Worm (Caenorhabditis elegans) whole organism, dauer: ENCODE measurements around the gene clec-32.

Experiments
- unc-62 ChIP-seq: sonication (generic microtip); optimal IDR thresholded peaks from 2 replicates; lab custom pipeline; 2017; ENCODE audit warnings: missing biosample characterization, missing genetic modification reagents, missing genetic modification characterization

Gene clec-32

DNA sequence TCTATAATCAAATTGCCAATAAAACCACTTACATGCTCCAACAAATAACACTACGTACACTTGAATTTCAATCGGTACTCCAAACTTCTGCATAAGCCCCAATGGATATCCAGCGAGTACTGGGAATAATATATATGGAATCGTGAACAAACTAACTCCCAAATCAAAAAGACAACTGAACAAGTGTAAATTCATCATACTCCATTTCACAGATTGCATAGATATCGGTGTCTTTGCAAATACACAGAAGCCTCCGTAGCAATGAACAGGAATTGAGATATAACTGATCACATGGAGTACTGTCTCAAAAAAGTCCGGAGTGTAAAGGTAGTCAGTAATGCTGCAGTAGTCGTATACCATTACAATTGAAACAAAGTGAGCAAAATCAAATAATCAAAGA is 32.2 kb downstream of the clec-32 start, which contains the start of gene srh-214:
Gene srh-214, minus strand, starts transcription at position 360 of the 400 bp plus-strand sequence.
- TF ChIP-seq unc-62 (GFP tag; lab: Kevin White, UChicago), result no peak

DNA sequence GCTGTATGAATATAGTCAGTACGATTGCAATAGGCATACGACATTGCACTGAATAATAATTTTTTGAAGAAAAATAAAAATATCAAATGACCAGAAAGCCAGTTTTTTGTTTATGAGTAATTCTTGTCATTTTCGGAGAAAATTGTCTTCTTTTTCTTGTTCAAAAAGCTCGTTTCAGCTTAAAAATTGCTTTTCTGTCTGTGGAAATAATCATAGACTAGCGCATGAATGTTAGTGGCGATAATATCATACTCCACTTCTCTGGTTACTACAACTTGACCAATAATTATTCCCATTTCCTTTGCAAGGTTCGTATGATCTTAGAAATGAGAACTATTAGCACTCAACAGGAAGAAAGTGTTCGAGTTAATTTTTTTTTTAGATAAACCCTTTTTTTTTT is 34.1 kb downstream of the clec-32 start, which contains the start of gene srh-216:
Gene srh-216, minus strand, starts transcription at position 101 of the 400 bp plus-strand sequence.
- no peak for TF ChIP-seq unc-62 (GFP tag; lab: Kevin White, UChicago)

DNA sequence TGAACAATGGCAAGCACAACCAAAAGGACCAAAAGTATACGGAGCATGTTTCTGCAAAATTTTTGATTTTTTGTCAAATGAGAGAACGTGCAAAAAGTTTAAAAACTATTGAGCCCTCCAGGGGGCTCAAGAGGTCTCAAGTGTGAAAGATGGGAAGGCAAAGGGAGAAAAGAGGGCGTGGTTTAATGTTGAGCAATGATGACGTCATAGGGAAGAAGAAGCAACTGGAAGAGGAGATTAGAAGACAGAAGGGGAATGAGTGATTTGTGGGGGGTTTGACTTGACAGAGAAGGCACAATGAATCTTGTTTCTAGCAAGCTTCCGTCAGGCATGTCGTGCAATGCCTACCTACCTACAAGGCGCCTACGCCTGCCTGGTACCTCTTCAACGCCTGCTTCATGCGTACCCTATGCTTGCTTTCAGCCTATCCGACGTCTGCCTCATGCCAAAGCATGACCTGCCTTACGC is 40.3 kb downstream of the clec-32 start, which contains the start of gene T20B3.14:
Gene T20B3.14, minus strand, starts transcription at position 51 of the 468 bp plus-strand sequence.
- no peak for TF ChIP-seq unc-62 (GFP tag; lab: Kevin White, UChicago)

DNA sequence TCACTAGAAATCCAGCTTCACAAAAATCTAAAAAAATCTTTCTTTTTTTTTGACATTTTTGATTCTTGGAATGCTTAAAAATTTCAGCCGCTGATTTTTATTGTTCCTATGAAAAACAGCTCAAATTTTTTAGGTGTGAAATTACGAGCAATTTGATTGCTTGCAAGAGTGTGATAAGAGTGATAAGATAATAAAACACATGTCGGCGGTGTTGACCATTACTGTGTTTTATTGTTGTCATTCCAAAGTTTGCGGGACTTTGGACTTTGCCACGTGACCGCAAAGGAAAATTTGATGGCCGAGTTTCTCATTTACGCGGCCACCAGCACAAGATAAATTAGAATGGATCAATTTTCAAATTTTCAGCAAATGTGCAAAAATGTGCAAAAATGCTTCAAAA is 44.9 kb downstream of the clec-32 start:
- no peak for TF ChIP-seq unc-62 (GFP tag; lab: Kevin White, UChicago)

- TF ChIP-seq unc-62 (GFP tag; lab: Kevin White, UChicago), result no peak
Measured at ce11 chrV:16815261-16815660, 46.4 kb downstream of the clec-32 start, which contains the start of gene T20B3.1. T20B3.1 (plus strand) TSS chrV:16815561.

- no peak for TF ChIP-seq unc-62 (GFP tag; lab: Kevin White, UChicago)
Measured at ce11 chrV:16814541-16815207, 46.9 kb downstream of the clec-32 start.

ce11 chrV:16812371-16812770 is 49.2 kb downstream of the clec-32 start:
- no peak for TF ChIP-seq unc-62 (GFP tag; lab: Kevin White, UChicago)

ce11 chrV:16811841-16812240 is 49.8 kb downstream of the clec-32 start:
- TF ChIP-seq unc-62 (GFP tag; lab: Kevin White, UChicago), result no peak
